ENCODE assay signal across 1 fruit fly cellular context in the genomic region with DNA sequence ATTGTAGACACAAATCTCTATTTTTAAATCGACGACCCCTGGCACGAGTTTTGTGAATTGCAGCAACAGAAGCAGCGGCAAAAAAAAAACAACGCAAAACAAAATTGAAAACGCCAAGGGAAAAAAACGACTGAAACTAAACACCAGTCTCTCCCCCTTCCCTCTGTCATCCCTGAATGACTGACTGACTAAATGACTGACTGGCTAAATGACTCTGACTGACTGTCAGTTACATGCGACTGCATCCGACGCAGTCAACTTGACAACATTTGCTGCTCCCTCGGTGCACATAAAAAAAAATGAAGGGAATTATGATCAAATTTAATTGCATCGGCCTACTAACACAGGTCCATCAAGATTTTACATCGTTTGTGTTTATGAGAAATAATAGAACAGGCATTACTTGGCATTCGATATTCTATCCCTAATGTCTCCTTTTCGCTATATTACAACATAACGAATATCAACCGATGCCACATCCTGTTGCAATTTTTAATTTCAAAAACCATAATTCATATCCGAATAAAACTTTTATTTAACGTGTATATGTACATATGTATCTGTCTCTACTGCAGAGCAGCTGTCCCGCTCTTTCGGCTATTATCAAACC.
A peak's percentile ranks its signal among the peaks of the same experiment; 100 is the strongest.
TF ChIP-seq lines count a peak whose summit lies in the region.

No protein-coding gene starts in this region.

TF ChIP-seq in whole organism, embryonic, 481 proteins besides CTCF, POLR2A, EP300 and RAD21 (continued from another document):
- TF ChIP-seq Camta (GFP tag; optimal IDR thresholded peaks at IDR 0.05; lab: Kevin White, UChicago) (no peak), esg (GFP tag; conservative IDR thresholded peaks at IDR 0.05; lab: Robert Waterston, UW) (peak; percentile 8; the same call in 1 of the 2 replicates), Myb (GFP tag; optimal IDR thresholded peaks at IDR 0.05; lab: Kevin White, UChicago) (no peak), CG2889 (GFP tag; IDR thresholded peaks at IDR 0.05; lab: Robert Waterston, UW) (no peak), CG12769 (tag; optimal IDR thresholded peaks at IDR 0.05; lab: Kevin White, UChicago) (peak; percentile 4), Meics (GFP tag; optimal IDR thresholded peaks at IDR 0.05; lab: Kevin White, UChicago) (no peak), klu (GFP tag; IDR thresholded peaks at IDR 0.05; lab: Robert Waterston, UW) (no peak), CG11456 (GFP tag; IDR thresholded peaks at IDR 0.05; lab: Robert Waterston, UW) (no peak), CG6765 (GFP tag; optimal IDR thresholded peaks at IDR 0.05; lab: Kevin White, UChicago) (no peak), CG11695 (GFP tag; IDR thresholded peaks at IDR 0.05; lab: Robert Waterston, UW) (0 out of 3 replicates have a peak, but pooled peaks have one; percentile 8), sqz (GFP tag; optimal IDR thresholded peaks at IDR 0.05; lab: Kevin White, UChicago) (no peak), CG6175 (GFP tag; IDR thresholded peaks at IDR 0.05; lab: Robert Waterston, UW) (no peak), CG15514 (GFP tag; optimal IDR thresholded peaks at IDR 0.05; lab: Kevin White, UChicago) (no peak), row (GFP tag; IDR thresholded peaks at IDR 0.05; lab: Robert Waterston, UW) (0 out of 3 replicates have a peak, but pooled peaks have one; percentile 25), NK7.1 (GFP tag; optimal IDR thresholded peaks at IDR 0.05; lab: Kevin White, UChicago) (no peak), hth (optimal IDR thresholded peaks at IDR 0.05; lab: Kevin White, UChicago) (no peak), CG18476 (GFP tag; optimal IDR thresholded peaks at IDR 0.05; lab: Kevin White, UChicago) (peak; percentile 1), rib (GFP tag; IDR thresholded peaks at IDR 0.05; lab: Robert Waterston, UW) (no peak), CG1529 (GFP tag; optimal IDR thresholded peaks at IDR 0.05; lab: Kevin White, UChicago) (no peak), wor (GFP tag; IDR thresholded peaks at IDR 0.05; lab: Robert Waterston, UW) (no peak), CG17829 (tag; optimal IDR thresholded peaks at IDR 0.05; lab: Kevin White, UChicago) (no peak), dmrt11E (tag; optimal IDR thresholded peaks at IDR 0.05; lab: Kevin White, UChicago) (peak; percentile 9), pfk (GFP tag; optimal IDR thresholded peaks at IDR 0.05; lab: Kevin White, UChicago) (no peak), CG8089 (GFP tag; optimal IDR thresholded peaks at IDR 0.05; lab: Kevin White, UChicago) (no peak), nau (GFP tag; optimal IDR thresholded peaks at IDR 0.05; lab: Kevin White, UChicago) (peak; percentile 10), tup (GFP tag; optimal IDR thresholded peaks at IDR 0.05; lab: Kevin White, UChicago) (no peak), Doc3 (GFP tag; IDR thresholded peaks at IDR 0.05; lab: Robert Waterston, UW; ENCODE audit: partially characterized antibody) (no peak), CG31441 (GFP tag; IDR thresholded peaks at IDR 0.05; lab: Robert Waterston, UW) (peak; percentile 79), Fer3 (tag; optimal IDR thresholded peaks at IDR 0.05; lab: Kevin White, UChicago) (peak; percentile 12), ATbp (GFP tag; optimal IDR thresholded peaks at IDR 0.05; lab: Kevin White, UChicago) (peak; percentile 53), CG9727 (GFP tag; optimal IDR thresholded peaks at IDR 0.05; lab: Kevin White, UChicago) (peak; percentile 45), Opbp (GFP tag; IDR thresholded peaks at IDR 0.05; lab: Robert Waterston, UW; ENCODE audit: partially characterized antibody) (no peak), CG11247 (GFP tag; IDR thresholded peaks at IDR 0.05; lab: Robert Waterston, UW) (no peak), ken (GFP tag; IDR thresholded peaks at IDR 0.05; lab: Robert Waterston, UW) (0 out of 3 replicates have a peak, but pooled peaks have one; percentile 5), CG6272 (GFP tag; IDR thresholded peaks at IDR 0.05; lab: Robert Waterston, UW) (no peak), ato (GFP tag; IDR thresholded peaks at IDR 0.05; lab: Robert Waterston, UW; ENCODE audit: partially characterized antibody) (no peak), CG17361 (GFP tag; IDR thresholded peaks at IDR 0.05; lab: Robert Waterston, UW) (peak; percentile 76), Blimp-1 (GFP tag; optimal IDR thresholded peaks at IDR 0.05; lab: Kevin White, UChicago) (peak; percentile 60), CG5245 (GFP tag; optimal IDR thresholded peaks at IDR 0.05; lab: Kevin White, UChicago) (no peak), pzg (GFP tag; optimal IDR thresholded peaks at IDR 0.05; lab: Kevin White, UChicago) (no peak), lbe (GFP tag; optimal IDR thresholded peaks at IDR 0.05; lab: Kevin White, UChicago) (no peak), croc (GFP tag; conservative IDR thresholded peaks at IDR 0.05; lab: Robert Waterston, UW) (no peak), Gug (GFP tag; IDR thresholded peaks at IDR 0.05; lab: Robert Waterston, UW) (no peak), CG4617 (GFP tag; optimal IDR thresholded peaks at IDR 0.05; lab: Kevin White, UChicago; ENCODE audit: borderline replicate concordance) (peak; percentile 2), CG10274 (GFP tag; optimal IDR thresholded peaks at IDR 0.05; lab: Kevin White, UChicago) (no peak), Ada2b (GFP tag; IDR thresholded peaks at IDR 0.05; lab: Robert Waterston, UW) (no peak), Xbp1 (GFP tag; optimal IDR thresholded peaks at IDR 0.05; lab: Kevin White, UChicago) (peak; percentile 7), Ptx1 (GFP tag; IDR thresholded peaks at IDR 0.05; lab: Robert Waterston, UW) (no peak; the same call in 1 of the 2 replicates), CG31388 (GFP tag; optimal IDR thresholded peaks at IDR 0.05; lab: Kevin White, UChicago) (no peak), BtbVII (GFP tag; optimal IDR thresholded peaks at IDR 0.05; lab: Kevin White, UChicago) (no peak), CG13123 (GFP tag; optimal IDR thresholded peaks at IDR 0.05; lab: Kevin White, UChicago) (no peak), cato (GFP tag; optimal IDR thresholded peaks at IDR 0.05; lab: Kevin White, UChicago; ENCODE audit: borderline replicate concordance) (no peak), Bgb (GFP tag; IDR thresholded peaks at IDR 0.05; lab: Robert Waterston, UW; ENCODE audit: partially characterized antibody) (no peak), CG4328 (GFP tag; optimal IDR thresholded peaks at IDR 0.05; lab: Kevin White, UChicago) (no peak), Deaf1 (tag; optimal IDR thresholded peaks at IDR 0.05; lab: Kevin White, UChicago) (no peak), Tbp (GFP tag; optimal IDR thresholded peaks at IDR 0.05; lab: Kevin White, UChicago) (no peak), CoRest (tag; optimal IDR thresholded peaks at IDR 0.05; lab: Kevin White, UChicago) (peak; percentile 19), Rx (GFP tag; IDR thresholded peaks at IDR 0.05; lab: Robert Waterston, UW) (no peak), CG11398 (GFP tag; optimal IDR thresholded peaks at IDR 0.05; lab: Kevin White, UChicago) (no peak), en (GFP tag; optimal IDR thresholded peaks at IDR 0.05; lab: Kevin White, UChicago) (no peak), salm (tag; optimal IDR thresholded peaks at IDR 0.05; lab: Kevin White, UChicago) (no peak), vnd (GFP tag; IDR thresholded peaks at IDR 0.05; lab: Robert Waterston, UW; ENCODE audit: partially characterized antibody) (no peak), mirr (GFP tag; optimal IDR thresholded peaks at IDR 0.05; lab: Kevin White, UChicago) (no peak)
